Worm (Caenorhabditis elegans): ENCODE results near the gene C33B4.5.

The C33B4.5 gene

DNA sequence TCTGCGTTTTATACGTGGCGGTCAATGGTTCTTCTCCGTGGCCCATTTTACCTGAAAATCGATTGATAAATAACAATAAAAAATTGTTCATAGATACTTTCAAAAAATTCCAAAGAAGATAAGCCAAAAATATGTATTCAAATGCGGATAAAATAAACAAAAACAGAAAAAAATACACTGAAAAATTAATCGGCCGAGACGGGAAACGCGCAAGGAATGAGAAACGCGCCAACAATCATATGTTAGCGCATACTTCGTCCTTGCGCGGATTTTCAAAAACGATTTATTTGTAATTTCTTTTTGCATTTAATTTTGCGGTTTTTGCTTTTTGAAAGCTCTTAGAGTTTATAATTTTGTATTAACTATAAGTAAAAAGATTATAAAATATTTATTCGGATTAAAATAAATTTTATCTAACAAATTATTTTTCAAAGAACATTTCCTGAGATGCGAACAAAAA, 37.5 kb upstream of the C33B4.5 start, which contains the start of gene nduf-11 (continued):
- TF ChIP-seq dpl-1 (GFP tag; optimal IDR thresholded peaks at IDR 0.05) (peak; percentile 97 to 98 (median 97)), hpl-2 (GFP tag; optimal IDR thresholded peaks at IDR 0.05) (no peak), lsy-2 (tag; optimal IDR thresholded peaks at IDR 0.05) (peak; percentile 92 to 93), xbp-1 (tag; optimal IDR thresholded peaks at IDR 0.05) (peak; percentile 87), nhr-85 (tag) (peak; percentile 94), elt-2 (tag; optimal IDR thresholded peaks at IDR 0.05) (peak; percentile 74), ama-1 (optimal IDR thresholded peaks at IDR 0.05) (peak; percentile 69), fos-1 (tag; optimal IDR thresholded peaks at IDR 0.05) (peak; percentile 77), vab-15 (tag; optimal IDR thresholded peaks at IDR 0.05) (no peak), nhr-237 (tag; optimal IDR thresholded peaks at IDR 0.05) (peak; percentile 37), skn-1 (tag; optimal IDR thresholded peaks at IDR 0.05) (peak; percentile 91), ztf-11 (tag; optimal IDR thresholded peaks at IDR 0.05) (peak in 1 of 2 experiments; percentile 70), tbx-2 (tag; optimal IDR thresholded peaks at IDR 0.05) (peak; percentile 91), lin-14 (GFP tag; optimal IDR thresholded peaks at IDR 0.05) (peak; percentile 85), fkh-8 (tag; optimal IDR thresholded peaks at IDR 0.05) (peak; percentile 71), egl-13 (tag; optimal IDR thresholded peaks at IDR 0.05) (peak; percentile 56), swsn-7 (tag; optimal IDR thresholded peaks at IDR 0.05) (peak; percentile 87), lin-15B (tag; optimal IDR thresholded peaks at IDR 0.05) (peak; percentile 69), lir-3 (tag; optimal IDR thresholded peaks at IDR 0.05; ENCODE audit: poor library complexity) (peak; percentile 74), jun-1 (tag; optimal IDR thresholded peaks at IDR 0.05) (peak; percentile 62), mef-2 (tag; optimal IDR thresholded peaks at IDR 0.05) (no peak), zag-1 (tag; optimal IDR thresholded peaks at IDR 0.05) (no peak), isw-1 (GFP tag; IDR thresholded peaks at IDR 0.05) (peak; percentile 84), snpc-4 (tag; optimal IDR thresholded peaks at IDR 0.05) (peak; percentile 75), ceh-90 (tag; optimal IDR thresholded peaks at IDR 0.05) (peak; percentile 36), efl-1 (optimal IDR thresholded peaks at IDR 0.05) (peak; percentile 75 to 98), efl-1 (GFP tag; optimal IDR thresholded peaks at IDR 0.05 in 1 of 2) (peak; percentile 96 to 100), grh-1 (GFP tag; IDR thresholded peaks at IDR 0.05) (peak; percentile 90), fkh-4 (tag; optimal IDR thresholded peaks at IDR 0.05; ENCODE audit: borderline replicate concordance) (peak; percentile 43), unc-30 (tag; optimal IDR thresholded peaks at IDR 0.05) (no peak), ceh-63 (GFP tag; optimal IDR thresholded peaks at IDR 0.05) (no peak), irx-1 (tag; optimal IDR thresholded peaks at IDR 0.05) (peak; percentile 85), unc-62 (GFP tag; optimal IDR thresholded peaks at IDR 0.05) (no peak), mdl-1 (tag; optimal IDR thresholded peaks at IDR 0.05) (peak in 1 of 2 experiments; percentile 80), zip-4 (GFP tag; optimal IDR thresholded peaks at IDR 0.05) (peak; percentile 54), ets-5 (GFP tag; IDR thresholded peaks at IDR 0.05) (no peak), nhr-77 (tag; optimal IDR thresholded peaks at IDR 0.05) (peak; percentile 52), efl-3 (GFP tag; optimal IDR thresholded peaks at IDR 0.05) (peak; percentile 8), lin-35 (GFP tag; optimal IDR thresholded peaks at IDR 0.05) (peak; percentile 95 to 98), nhr-12 (tag; optimal IDR thresholded peaks at IDR 0.05) (no peak), pqm-1 (tag; optimal IDR thresholded peaks at IDR 0.05) (no peak), pag-3 (tag; optimal IDR thresholded peaks at IDR 0.05; ENCODE audit: borderline replicate concordance, insufficient read depth) (no peak), nhr-19 (GFP tag; conservative IDR thresholded peaks at IDR 0.05) (peak; percentile 89), unc-98 (GFP tag; IDR thresholded peaks at IDR 0.05) (no peak), aha-1 (tag; optimal IDR thresholded peaks at IDR 0.05) (peak; percentile 59), nhr-28 (tag; optimal IDR thresholded peaks at IDR 0.05) (no peak), C04F5.9 (tag; optimal IDR thresholded peaks at IDR 0.05) (peak; percentile 72)
